Worm (Caenorhabditis elegans) whole organism, dauer: ENCODE measurements around the gene mpst-4.
"Not testable (repeated sequence)": the region's sequence is repeated elsewhere in the genome, so short reads cannot be mapped to it uniquely, and the experiment has no call there.

Source experiments
- unc-62 ChIP-seq: sonication (generic microtip); optimal IDR thresholded peaks from 2 replicates; lab custom pipeline; 2017; ENCODE audit warnings: missing biosample characterization, missing genetic modification reagents, missing genetic modification characterization

Gene mpst-4

DNA sequence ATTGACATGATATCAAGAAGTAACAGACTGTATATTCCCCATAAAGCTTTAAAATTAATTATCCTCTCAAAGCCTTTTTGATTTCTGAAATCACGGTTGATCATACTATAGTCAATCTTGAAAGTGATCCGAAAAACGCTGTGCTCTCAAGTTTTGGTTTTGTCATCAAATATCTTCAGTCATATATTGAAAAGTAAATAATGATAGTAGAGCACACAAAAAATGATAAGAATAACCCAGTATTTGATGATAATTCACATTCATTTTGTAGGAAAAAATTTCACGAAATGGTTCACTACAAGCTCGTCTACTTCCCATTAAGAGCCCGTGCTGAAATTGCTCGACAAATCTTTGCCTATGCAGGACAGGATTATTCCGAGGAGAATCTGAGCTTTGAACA lies 16.4 kb upstream of the mpst-4 start, which contains the start of gene gst-6:
TSS of gene gst-6 (plus strand) at position 263 of the 400 bp plus-strand sequence.
- no peak for TF ChIP-seq unc-62 (GFP tag; lab: Kevin White, UChicago)

DNA sequence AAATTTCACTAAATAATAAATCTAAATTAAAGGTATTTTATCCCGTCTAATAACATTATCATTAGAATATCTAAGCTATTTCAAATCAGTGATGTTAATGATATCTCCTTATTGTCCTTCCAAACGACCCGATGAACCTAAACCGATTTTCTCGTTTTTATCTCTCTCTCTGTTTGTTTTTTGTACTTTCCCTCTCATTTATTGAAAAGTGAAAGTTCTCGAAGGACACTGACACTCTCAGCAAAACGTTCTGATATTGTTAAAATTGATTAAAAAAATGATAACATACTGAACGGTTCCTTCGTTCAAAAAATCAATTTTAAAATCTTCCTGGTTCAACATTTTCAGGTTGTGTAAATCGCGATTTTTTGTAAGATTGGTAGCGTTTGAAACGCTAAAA lies 12.8 kb upstream of the mpst-4 start, which contains the start of gene F11G11.13:
TSS of gene F11G11.13 (minus strand) at position 89 of the 400 bp plus-strand sequence.
- no peak for TF ChIP-seq unc-62 (GFP tag; lab: Kevin White, UChicago)

DNA sequence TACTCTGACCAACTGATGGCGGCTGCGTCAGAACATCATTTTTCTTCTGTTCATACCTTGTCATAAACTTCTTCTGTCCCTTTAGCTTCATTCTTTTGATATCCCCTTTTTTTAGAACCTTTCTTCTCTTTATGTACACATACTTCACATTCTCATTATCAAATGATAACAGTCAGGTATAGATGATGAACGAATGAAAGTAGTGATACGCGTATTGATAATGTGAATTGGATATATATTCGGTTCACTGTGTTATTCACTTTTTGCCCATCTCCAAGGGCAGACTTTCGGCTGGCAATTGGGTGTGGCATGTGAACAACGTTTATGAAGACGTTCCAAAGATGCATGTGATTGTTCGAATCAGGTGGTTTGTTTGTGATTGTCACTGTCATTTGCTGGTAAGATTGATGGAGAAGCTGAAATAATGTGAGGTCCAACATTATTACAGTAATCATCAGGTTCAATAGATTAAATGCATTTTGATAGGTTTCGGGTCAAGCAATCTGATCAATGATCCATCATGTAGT lies 11.1 kb upstream of the mpst-4 start, which contains the start of gene F11G11.15:
TSS of gene F11G11.15 (plus strand) at position 511 of the 527 bp plus-strand sequence.
- TF ChIP-seq unc-62 (GFP tag; lab: Kevin White, UChicago): no peak

DNA sequence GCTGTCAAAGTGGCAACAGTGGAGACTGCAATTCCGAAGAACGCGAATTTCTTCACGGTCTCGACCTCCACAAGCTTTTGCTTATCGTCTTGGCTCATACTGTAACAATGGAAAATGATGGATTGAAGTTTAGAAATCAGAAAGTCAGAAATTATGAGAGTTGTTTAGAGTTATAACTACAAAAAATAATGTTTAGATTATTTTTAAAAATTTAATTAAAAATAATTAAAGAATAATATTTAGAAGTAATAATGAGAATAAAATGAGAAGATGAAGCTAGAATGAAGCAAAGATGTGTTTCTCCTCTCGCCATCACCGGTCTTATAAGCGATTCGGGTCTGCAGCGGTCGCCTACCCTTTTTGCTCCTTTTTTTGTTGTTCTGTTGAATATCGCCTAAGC lies 9.8 kb upstream of the mpst-4 start, which contains the start of gene col-73:
TSS of gene col-73 (minus strand) at position 101 of the 400 bp plus-strand sequence.
- no peak for TF ChIP-seq unc-62 (GFP tag; lab: Kevin White, UChicago)

DNA sequence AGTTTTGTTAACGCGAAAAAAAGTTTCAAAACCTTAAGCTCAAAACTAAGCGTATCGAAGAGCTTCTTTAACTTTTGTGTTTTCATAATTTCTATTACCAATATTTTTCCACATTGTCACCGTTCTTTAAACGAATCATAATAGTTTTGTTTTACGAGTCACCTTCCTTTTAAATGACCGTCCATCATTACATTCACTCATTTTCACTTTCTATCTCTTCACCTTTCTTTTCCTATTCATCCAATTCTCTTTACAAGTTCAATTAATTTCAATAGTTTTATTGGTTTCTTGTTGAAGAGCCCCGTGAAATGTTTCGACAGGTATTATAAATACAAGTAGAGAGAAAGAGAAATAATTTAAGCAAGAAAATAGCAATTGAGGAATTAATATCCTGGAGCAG lies 8.6 kb upstream of the mpst-4 start:
- no peak for TF ChIP-seq unc-62 (GFP tag; lab: Kevin White, UChicago)

DNA sequence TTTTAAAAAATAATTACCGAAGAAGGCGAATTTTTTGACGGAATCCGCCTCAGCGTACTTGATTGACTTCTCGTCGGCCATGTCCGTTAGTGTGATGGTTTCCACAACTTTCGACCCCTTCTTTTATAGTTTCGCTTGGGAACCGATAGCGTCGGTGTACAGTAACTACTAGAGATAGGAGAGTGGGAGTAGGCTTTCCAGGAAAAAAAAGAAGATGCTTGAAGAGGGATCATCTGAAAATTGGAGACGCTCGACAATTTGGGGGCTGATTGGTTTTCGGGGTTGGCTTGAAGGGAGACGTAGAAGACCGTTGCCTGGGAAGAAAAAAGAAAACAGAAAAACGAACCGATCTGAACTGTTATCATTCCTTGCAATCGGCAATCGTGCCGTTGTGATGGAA lies 7.4 kb upstream of the mpst-4 start, which contains the start of gene col-20:
TSS of gene col-20 (minus strand) at position 101 of the 400 bp plus-strand sequence.
- no peak for TF ChIP-seq unc-62 (GFP tag; lab: Kevin White, UChicago)

DNA sequence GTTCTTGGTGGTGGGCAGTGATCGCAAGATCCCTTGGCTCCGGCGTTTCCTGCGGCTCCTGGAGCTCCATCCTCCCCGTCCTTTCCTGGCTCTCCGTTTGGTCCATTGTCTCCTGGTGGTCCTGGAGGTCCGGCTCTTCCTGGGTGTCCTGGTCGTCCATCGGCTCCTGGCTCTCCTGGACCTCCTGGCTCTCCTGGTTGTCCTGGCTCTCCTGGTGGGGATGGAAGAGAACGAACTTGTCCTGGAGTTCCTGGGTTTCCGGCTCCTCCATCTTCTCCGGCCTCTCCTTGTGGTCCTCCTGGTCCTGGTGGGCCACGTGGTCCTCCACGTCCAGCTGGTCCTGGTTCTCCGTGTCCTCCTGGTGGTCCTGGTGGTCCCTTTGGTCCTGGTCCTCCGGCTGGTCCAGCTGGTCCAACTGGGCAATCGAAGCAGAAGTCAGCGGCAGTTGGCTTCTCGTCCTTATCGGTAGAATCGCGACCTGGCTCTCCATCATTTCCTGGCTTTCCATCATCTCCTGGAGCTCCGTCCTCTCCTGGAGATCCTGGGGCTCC lies 6.6 kb upstream of the mpst-4 start:
- no peak for TF ChIP-seq unc-62 (GFP tag; lab: Kevin White, UChicago)

DNA sequence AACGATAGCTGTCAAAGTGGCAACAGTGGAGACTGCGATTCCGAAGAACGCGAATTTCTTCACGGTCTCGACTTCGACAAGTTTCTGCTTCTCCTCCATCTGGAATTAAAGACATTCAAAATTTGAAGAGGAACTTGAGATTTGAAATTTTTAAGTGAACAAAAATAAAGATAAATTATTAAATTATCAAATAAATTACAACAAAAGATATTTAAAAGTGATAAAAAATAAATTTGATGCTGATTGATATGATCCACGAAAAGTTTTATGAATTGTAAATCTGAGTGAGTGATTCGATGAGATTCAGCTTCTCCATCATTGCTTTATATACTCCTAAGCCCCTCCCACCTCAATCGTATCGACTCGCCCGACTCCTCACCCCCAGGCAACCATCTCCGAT lies 4.2 kb upstream of the mpst-4 start, which contains the start of gene col-17:
TSS of gene col-17 (minus strand) at position 101 of the 400 bp plus-strand sequence.
- TF ChIP-seq unc-62 (GFP tag; lab: Kevin White, UChicago): no peak

DNA sequence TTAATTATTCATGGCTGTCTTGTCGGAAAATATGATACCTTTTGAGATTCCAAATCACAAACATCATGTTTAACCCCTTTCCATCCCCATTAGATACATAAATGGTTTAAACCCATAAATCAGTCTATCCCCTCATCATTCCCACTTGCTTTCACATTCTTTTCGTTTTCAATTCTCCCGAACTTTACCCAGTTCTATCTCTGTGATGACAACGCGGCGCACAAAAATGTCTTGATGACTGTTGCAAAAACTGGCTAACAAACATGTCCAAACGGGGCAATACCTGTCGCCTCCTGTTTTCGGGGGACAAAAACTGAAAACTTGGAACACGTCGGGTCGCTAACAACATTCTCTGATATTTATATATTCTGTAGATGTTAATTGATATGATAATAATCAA lies 2.8 kb upstream of the mpst-4 start:
- no peak for TF ChIP-seq unc-62 (GFP tag; lab: Kevin White, UChicago)

DNA sequence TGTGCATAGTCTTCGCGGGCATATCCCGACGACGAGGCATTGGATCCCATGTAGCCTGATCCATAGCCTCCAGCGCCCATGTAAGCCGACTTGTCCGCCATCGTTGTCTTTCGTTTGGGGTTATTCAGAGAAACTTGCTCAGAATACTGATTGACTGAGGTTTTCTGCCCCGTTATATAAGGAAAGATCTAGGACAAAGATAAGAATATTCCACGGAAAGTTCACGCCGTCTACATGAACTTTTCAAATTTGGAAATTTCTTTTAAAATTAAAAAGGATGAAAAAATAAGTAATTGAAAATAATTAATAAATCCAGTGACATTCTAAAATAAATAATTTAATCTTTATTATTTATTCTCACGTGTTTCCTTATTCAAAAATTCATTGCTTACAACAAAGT lies 3.0 kb downstream of the mpst-4 start, which contains the start of the genes nspd-5 and F11G11.4:
TSS of gene nspd-5 (minus strand) at position 101 of the 400 bp plus-strand sequence.
TSS of gene F11G11.4 (plus strand) at position 335 of the 400 bp plus-strand sequence.
- TF ChIP-seq unc-62 (GFP tag; lab: Kevin White, UChicago): not testable (repeated sequence)

DNA sequence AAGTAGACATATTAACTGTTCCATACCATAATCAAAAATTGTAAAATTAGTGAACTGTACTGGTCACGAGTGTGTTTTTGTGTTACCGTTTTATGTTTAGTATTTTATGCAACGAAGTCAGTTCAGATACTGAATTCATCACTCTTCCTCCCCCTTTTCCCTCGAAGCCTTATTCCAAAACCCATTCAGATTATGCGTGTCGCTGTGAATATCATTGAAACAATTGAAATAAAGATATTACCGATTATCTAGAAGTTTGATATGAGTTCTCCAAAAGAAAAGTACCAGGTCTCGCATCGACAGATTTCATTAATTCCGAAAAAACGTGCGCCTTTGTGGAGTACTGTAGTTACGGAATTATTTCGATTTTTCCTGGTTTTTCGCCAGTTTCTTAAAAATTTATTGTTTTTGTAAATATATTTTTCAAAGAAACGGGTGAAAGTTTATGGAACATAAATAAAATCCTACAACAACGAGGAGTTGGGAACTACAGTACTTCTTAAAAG lies 4.3 kb downstream of the mpst-4 start:
- no peak for TF ChIP-seq unc-62 (GFP tag; lab: Kevin White, UChicago)

DNA sequence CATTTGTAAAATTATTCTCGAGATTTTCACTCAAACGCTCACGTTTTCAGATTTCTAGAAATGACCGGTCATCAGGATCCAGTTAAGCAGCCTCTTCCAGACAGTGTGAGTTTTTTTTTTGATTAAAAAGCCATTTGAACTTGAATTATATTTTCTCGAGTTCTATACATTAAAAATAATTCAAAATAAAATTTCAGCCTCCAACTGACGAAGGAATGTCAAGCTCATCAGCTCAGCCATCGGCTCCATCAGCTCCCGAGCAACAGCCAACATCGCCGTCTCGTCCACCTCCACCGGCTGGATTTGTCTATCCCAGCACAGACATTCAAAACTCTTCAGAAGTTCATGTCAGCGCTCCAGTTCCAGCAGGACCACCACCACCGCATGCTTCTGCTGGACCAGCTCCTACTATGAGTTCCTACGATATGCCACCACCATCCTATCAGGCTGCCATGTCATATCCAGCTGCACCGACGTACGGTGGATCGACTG lies 5.3 kb downstream of the mpst-4 start, which contains the start of gene F11G11.5:
TSS of gene F11G11.5 (plus strand) at position 51 of the 492 bp plus-strand sequence.
- TF ChIP-seq unc-62 (GFP tag; lab: Kevin White, UChicago): no peak

DNA sequence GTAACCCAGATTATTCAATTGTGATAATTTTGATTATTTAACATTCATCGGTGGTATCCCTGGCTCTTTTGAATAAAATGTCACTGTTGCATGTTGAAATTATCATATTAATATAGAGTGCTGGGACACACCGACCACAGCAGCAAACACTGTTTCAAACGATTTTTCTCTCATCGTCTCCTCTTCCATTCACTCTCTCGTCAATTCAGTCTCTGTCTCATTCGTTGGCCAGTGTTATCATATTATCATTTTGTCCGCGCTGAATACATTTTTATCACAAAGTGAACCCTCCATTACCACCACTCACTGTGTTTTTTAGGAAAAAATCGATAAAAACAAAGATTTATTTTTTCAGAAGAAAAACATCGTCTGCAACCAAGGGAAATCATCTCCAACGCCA lies 6.2 kb downstream of the mpst-4 start:
- TF ChIP-seq unc-62 (GFP tag; lab: Kevin White, UChicago): no peak

DNA sequence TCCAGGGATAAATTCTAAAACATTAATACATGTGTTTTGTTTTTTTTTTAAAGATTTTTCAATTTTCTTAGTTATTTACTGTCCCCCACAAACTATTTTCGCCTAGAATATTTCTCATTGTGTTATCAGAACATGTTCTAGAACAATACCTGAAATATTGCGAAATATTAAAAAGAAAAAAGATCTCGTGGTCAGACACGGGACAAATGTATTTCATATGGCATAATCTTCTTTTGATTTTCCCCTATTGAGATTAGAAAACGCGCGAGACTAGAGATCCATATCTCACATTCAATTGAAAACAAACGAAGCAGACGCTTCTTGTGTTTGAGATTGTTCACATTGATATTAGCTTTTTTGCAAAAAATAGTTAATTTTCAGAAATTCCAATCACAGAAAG lies 7.1 kb downstream of the mpst-4 start:
- TF ChIP-seq unc-62 (GFP tag; lab: Kevin White, UChicago): no peak

DNA sequence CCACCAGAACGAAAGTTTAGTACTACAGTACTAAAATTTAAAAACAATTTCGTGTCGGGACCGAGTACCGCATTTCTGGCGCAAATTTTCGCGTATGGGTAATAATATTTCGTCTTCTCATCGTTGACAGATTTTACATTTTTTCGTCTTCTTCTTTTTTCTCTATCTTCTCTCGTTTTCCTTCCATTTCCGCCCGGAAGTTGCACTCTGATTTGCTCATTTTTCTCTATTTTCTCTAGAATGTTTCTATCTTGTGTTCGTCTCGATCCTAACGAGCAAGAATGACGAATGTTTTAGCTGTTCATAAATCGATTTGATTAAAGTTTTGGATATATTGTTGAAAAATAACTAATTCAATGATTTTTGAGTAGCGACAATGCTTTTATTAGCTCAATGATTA lies 7.8 kb downstream of the mpst-4 start:
- no peak for TF ChIP-seq unc-62 (GFP tag; lab: Kevin White, UChicago)

DNA sequence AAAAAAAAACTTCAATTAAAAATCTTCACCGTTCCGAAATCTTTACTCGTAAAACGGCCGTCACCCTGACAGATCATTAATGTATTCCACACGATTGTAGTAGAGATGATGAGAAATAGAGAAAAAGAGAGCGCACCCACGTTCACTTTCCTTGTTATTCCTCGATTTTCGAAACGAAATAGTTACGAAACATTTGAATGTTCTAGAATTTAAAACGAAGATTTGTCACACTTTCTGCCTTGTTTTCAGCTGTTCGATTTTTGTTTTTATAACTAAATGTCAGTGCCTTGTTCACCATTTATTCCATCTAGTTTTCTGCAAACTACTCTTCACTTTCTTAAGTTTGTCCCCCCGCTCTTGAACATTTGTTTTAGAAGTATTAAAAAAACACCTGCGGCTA lies 8.5 kb downstream of the mpst-4 start:
- TF ChIP-seq unc-62 (GFP tag; lab: Kevin White, UChicago): no peak
